Fruit fly (Drosophila melanogaster) whole organism, embryonic: Measurements from ENCODE around the gene RpS28a.

Source experiments
- ATbp ChIP-seq: fragments of 200-800 bp; sonication (Bioruptor generic); optimal IDR thresholded peaks from 2 replicates; lab custom pipeline; 2017; ENCODE audit warnings: missing biosample characterization, mild to moderate bottlenecking, missing genetic modification characterization, missing genetic modification reagents
- Awh ChIP-seq: fragments of 200-800 bp; sonication (Bioruptor generic); IDR thresholded peaks from 2 replicates; pipeline ENCODE4, ENCODE4 v1.3.6; 2022; ENCODE audit warnings: missing biosample characterization, missing genetic modification characterization
- CG12155 ChIP-seq: fragments of 200-800 bp; sonication (Bioruptor generic); optimal IDR thresholded peaks from 3 replicates; lab custom pipeline; 2016; ENCODE audit warnings: missing biosample characterization, missing genetic modification characterization
- CG12219 ChIP-seq: fragments of 200-800 bp; sonication (Bioruptor generic); optimal IDR thresholded peaks from 3 replicates; lab custom pipeline; 2018; ENCODE audit warnings: missing biosample characterization, mild to moderate bottlenecking, missing genetic modification characterization
- CG15479 ChIP-seq: fragments of 200-800 bp; sonication (Bioruptor generic); optimal IDR thresholded peaks from 3 replicates; lab custom pipeline; 2019; ENCODE audit warnings: missing biosample characterization, mild to moderate bottlenecking, missing genetic modification characterization, moderate library complexity
- CG17328 ChIP-seq: fragments of 200-800 bp; sonication (Bioruptor generic); IDR thresholded peaks from 2 replicates; pipeline ENCODE4 v1.3.6; 2022; ENCODE audit warnings: missing biosample characterization, missing genetic modification characterization
- CG17385 ChIP-seq: fragments of 200-800 bp; sonication (Bioruptor generic); optimal IDR thresholded peaks from 3 replicates; lab custom pipeline; 2018; ENCODE audit warnings: missing biosample characterization, mild to moderate bottlenecking, missing genetic modification characterization
- CG17802 ChIP-seq: fragments of 200-800 bp; sonication (Bioruptor generic); optimal IDR thresholded peaks from 2 replicates; lab custom pipeline; 2018; ENCODE audit warnings: missing biosample characterization, mild to moderate bottlenecking, missing genetic modification characterization, moderate library complexity
- CG17912 ChIP-seq: fragments of 200-800 bp; sonication (Bioruptor generic); optimal IDR thresholded peaks from 2 replicates; lab custom pipeline; 2018; ENCODE audit warnings: missing biosample characterization, mild to moderate bottlenecking, missing genetic modification characterization
- CG2129 ChIP-seq: fragments of 200-800 bp; sonication (Bioruptor generic); IDR thresholded peaks from 2 replicates; pipeline ENCODE4 v1.3.6; 2022; ENCODE audit warnings: missing biosample characterization, missing genetic modification characterization; ENCODE audit not compliant: partially characterized antibody
- CG2875 ChIP-seq: fragments of 200-800 bp; sonication (Bioruptor generic); optimal IDR thresholded peaks from 2 replicates; lab custom pipeline; 2017; ENCODE audit warnings: missing biosample characterization, mild to moderate bottlenecking, missing genetic modification characterization, missing genetic modification reagents
- CG3407 ChIP-seq: fragments of 200-800 bp; sonication (Bioruptor generic); optimal IDR thresholded peaks from 2 replicates; lab custom pipeline; 2018; ENCODE audit warnings: missing biosample characterization, mild to moderate bottlenecking, missing genetic modification characterization
- CG4360 ChIP-seq: fragments of 200-800 bp; sonication (Bioruptor generic); IDR thresholded peaks from 2 replicates; pipeline ENCODE4 v1.3.6; 2022; ENCODE audit warnings: missing biosample characterization, missing genetic modification characterization
- CG4707 ChIP-seq: fragments of 200-800 bp; sonication (Bioruptor generic); optimal IDR thresholded peaks from 2 replicates; lab custom pipeline; 2018; ENCODE audit warnings: missing biosample characterization, mild to moderate bottlenecking, missing genetic modification characterization, moderate library complexity
- CG6272 ChIP-seq: fragments of 200-800 bp; sonication (Bioruptor generic); IDR thresholded peaks from 2 replicates; pipeline ENCODE4 v1.3.6; 2022; ENCODE audit warnings: missing biosample characterization, missing genetic modification characterization
- CG6683 ChIP-seq: fragments of 200-800 bp; sonication (Bioruptor generic); optimal IDR thresholded peaks from 2 replicates; lab custom pipeline; 2017; ENCODE audit warnings: missing biosample characterization, mild to moderate bottlenecking, missing genetic modification characterization, missing genetic modification reagents
- CG7271 ChIP-seq: fragments of 200-800 bp; sonication (Bioruptor generic); optimal IDR thresholded peaks from 2 replicates; lab custom pipeline; 2018; ENCODE audit warnings: missing biosample characterization, mild to moderate bottlenecking, missing genetic modification characterization, moderate library complexity
- CG8478 ChIP-seq: fragments of >200 bp; optimal IDR thresholded peaks from 2 replicates; lab custom pipeline; 2018
- Chrac-16 ChIP-seq: fragments of 200-800 bp; sonication (Bioruptor generic); optimal IDR thresholded peaks from 3 replicates; lab custom pipeline; 2016; ENCODE audit warnings: missing biosample characterization, missing genetic modification characterization
- Doc2 ChIP-seq: fragments of 200-800 bp; sonication (Bioruptor generic); IDR thresholded peaks from 2 replicates; pipeline ENCODE4 v1.3.6; 2022; ENCODE audit warnings: missing biosample characterization, missing genetic modification characterization
- E2f1 ChIP-seq: fragments of 200-800 bp; sonication (Bioruptor generic); IDR thresholded peaks from 2 replicates; pipeline ENCODE4 v1.3.6; 2022; ENCODE audit warnings: missing biosample characterization, missing genetic modification characterization
- E2f2 ChIP-seq: fragments of 200-800 bp; sonication (Bioruptor generic); IDR thresholded peaks from 2 replicates; pipeline ENCODE4 v1.3.6; 2022; ENCODE audit warnings: missing biosample characterization, missing genetic modification characterization
- Elba2 ChIP-seq: fragments of 200-800 bp; sonication (Bioruptor generic); optimal IDR thresholded peaks from 3 replicates; lab custom pipeline; 2016; ENCODE audit warnings: missing biosample characterization, missing genetic modification characterization
- Ets97D ChIP-seq: fragments of 200-800 bp; sonication (Bioruptor generic); optimal IDR thresholded peaks from 3 replicates; lab custom pipeline; 2016; ENCODE audit warnings: missing biosample characterization, missing genetic modification characterization
- Fer2 ChIP-seq: fragments of 200-800 bp; sonication (Bioruptor generic); optimal IDR thresholded peaks from 2 replicates; lab custom pipeline; 2018; ENCODE audit warnings: missing biosample characterization, mild to moderate bottlenecking, missing genetic modification characterization, moderate library complexity
- Gsc ChIP-seq: fragments of 200-800 bp; sonication (Bioruptor generic); IDR thresholded peaks from 2 replicates; pipeline ENCODE4 v1.3.6; 2022; ENCODE audit warnings: missing biosample characterization, missing genetic modification characterization
- Hmx ChIP-seq: fragments of 200-800 bp; sonication (Bioruptor generic); optimal IDR thresholded peaks from 2 replicates; lab custom pipeline; 2016; ENCODE audit warnings: missing biosample characterization, missing genetic modification characterization
- Mrtf ChIP-seq: fragments of 200-800 bp; sonication (Bioruptor generic); IDR thresholded peaks from 3 replicates; pipeline ENCODE4 v1.3.6; 2022; ENCODE audit warnings: missing biosample characterization, missing genetic modification characterization
- NFAT ChIP-seq: fragments of 200-800 bp; sonication (Bioruptor generic); IDR thresholded peaks from 2 replicates; pipeline ENCODE4 v1.3.6; 2022; ENCODE audit warnings: missing biosample characterization, missing genetic modification characterization
- Stat92E ChIP-seq, 3 experiments: fragments of >200 bp in 2 of 3; fragments of 200-800 bp in 1 of 3; sonication (Bioruptor generic) in 1 of 3; optimal IDR thresholded peaks; 2 replicates each; lab custom pipeline; 2017 to 2019; ENCODE audit warnings: missing biosample characterization in 3 of 3, missing genetic modification characterization in 3 of 3, mild to moderate bottlenecking in 1 of 3, moderate library complexity in 1 of 3
- TFAM ChIP-seq: fragments of 200-800 bp; sonication (Bioruptor generic); optimal IDR thresholded peaks from 2 replicates; lab custom pipeline; 2017; ENCODE audit warnings: missing biosample characterization, missing genetic modification characterization, inconsistent platforms
- ase ChIP-seq: fragments of 200-800 bp; sonication (Bioruptor generic); IDR thresholded peaks from 3 replicates; pipeline ENCODE4 v1.3.6; 2022; ENCODE audit warnings: missing biosample characterization, missing genetic modification characterization
- bowl ChIP-seq: fragments of 200-800 bp; sonication (Bioruptor generic); IDR thresholded peaks from 2 replicates; pipeline ENCODE4 v1.3.6; 2022; ENCODE audit warnings: missing biosample characterization, missing genetic modification characterization
- btn ChIP-seq: fragments of 200-800 bp; sonication (Bioruptor generic); optimal IDR thresholded peaks from 2 replicates; lab custom pipeline; 2016; ENCODE audit warnings: missing biosample characterization, missing genetic modification characterization
- chif ChIP-seq, 2 experiments: fragments of 200-800 bp; sonication (Bioruptor generic); optimal IDR thresholded peaks; 3 replicates each; lab custom pipeline; 2016; ENCODE audit warnings: missing biosample characterization in 2 of 2, missing genetic modification characterization in 2 of 2
- chm ChIP-seq: fragments of 200-800 bp; sonication (Bioruptor generic); IDR thresholded peaks from 2 replicates; pipeline ENCODE4 v1.3.6; 2022; ENCODE audit warnings: missing biosample characterization, missing genetic modification characterization
- ci ChIP-seq: fragments of 200-800 bp; sonication (Bioruptor generic); IDR thresholded peaks from 3 replicates; pipeline ENCODE4 v1.3.6; 2022; ENCODE audit warnings: missing biosample characterization, missing genetic modification characterization
- fd102C ChIP-seq: fragments of 200-800 bp; sonication (Bioruptor generic); optimal IDR thresholded peaks from 2 replicates; lab custom pipeline; 2018; ENCODE audit warnings: missing biosample characterization, mild to moderate bottlenecking, missing genetic modification characterization, moderate library complexity
- gce ChIP-seq: fragments of 200-800 bp; sonication (Bioruptor generic); IDR thresholded peaks from 3 replicates; pipeline ENCODE4 v1.3.6; 2022; ENCODE audit warnings: missing biosample characterization, missing genetic modification characterization
- gsb ChIP-seq: fragments of 200-800 bp; sonication (Bioruptor generic); IDR thresholded peaks from 2 replicates; pipeline ENCODE4 v1.3.6; 2022; ENCODE audit warnings: missing biosample characterization, missing genetic modification characterization
- hth ChIP-seq: fragments of >200 bp; optimal IDR thresholded peaks from 2 replicates; lab custom pipeline; 2017; ENCODE audit warnings: inconsistent platforms
- inv ChIP-seq: fragments of 200-800 bp; sonication (Bioruptor generic); IDR thresholded peaks from 2 replicates; pipeline ENCODE4 v1.3.6; 2022; ENCODE audit warnings: missing biosample characterization, missing genetic modification characterization; ENCODE audit not compliant: partially characterized antibody
- mirr ChIP-seq: fragments of 200-800 bp; sonication (Bioruptor generic); optimal IDR thresholded peaks from 3 replicates; lab custom pipeline; 2018; ENCODE audit warnings: missing biosample characterization, mild to moderate bottlenecking, missing genetic modification characterization
- mld ChIP-seq: fragments of 200-800 bp; sonication (Bioruptor generic); IDR thresholded peaks from 3 replicates; pipeline ENCODE4 v1.3.6; 2022; ENCODE audit warnings: missing biosample characterization, missing genetic modification characterization; ENCODE audit not compliant: partially characterized antibody
- nerfin-2 ChIP-seq: fragments of 200-800 bp; sonication (Bioruptor generic); IDR thresholded peaks from 2 replicates; pipeline ENCODE4 v1.3.6; 2022; ENCODE audit warnings: missing biosample characterization, missing genetic modification characterization; ENCODE audit not compliant: partially characterized antibody
- onecut ChIP-seq: fragments of 200-800 bp; sonication (Bioruptor generic); IDR thresholded peaks from 2 replicates; pipeline ENCODE4 v1.3.6; 2022; ENCODE audit warnings: missing biosample characterization, missing genetic modification characterization
- pfk ChIP-seq: fragments of 200-800 bp; sonication (Bioruptor generic); optimal IDR thresholded peaks from 2 replicates; lab custom pipeline; 2018; ENCODE audit warnings: missing biosample characterization, mild to moderate bottlenecking, missing genetic modification characterization, moderate library complexity
- sob ChIP-seq: fragments of 200-800 bp; sonication (Bioruptor generic); IDR thresholded peaks from 2 replicates; pipeline ENCODE4 v1.3.6; 2022; ENCODE audit warnings: missing biosample characterization, missing genetic modification characterization
- tio ChIP-seq: fragments of 200-800 bp; sonication (Bioruptor generic); optimal IDR thresholded peaks from 2 replicates; lab custom pipeline; 2017; ENCODE audit warnings: missing biosample characterization, missing genetic modification characterization, inconsistent platforms
- tna ChIP-seq: fragments of 200-800 bp; sonication (Bioruptor generic); IDR thresholded peaks from 2 replicates; pipeline ENCODE4 v1.3.6; 2022; ENCODE audit warnings: missing biosample characterization, missing genetic modification characterization; ENCODE audit not compliant: partially characterized antibody
- tup ChIP-seq: fragments of 200-800 bp; sonication (Bioruptor generic); optimal IDR thresholded peaks from 2 replicates; lab custom pipeline; 2016; ENCODE audit warnings: missing biosample characterization, mild to moderate bottlenecking, missing genetic modification characterization, moderate library complexity

RpS28a gene

dm6 chr3R:29983073-29983544 lies 39.3 kb downstream of the RpS28a start, which contains the start of gene CG7896 (continued):
- TF ChIP-seq gce (GFP tag; lab: Robert Waterston, UW) (peak; percentile 69; the same call in 1 of the 3 replicates), CG17912 (no peak), CG6272 (GFP tag; lab: Robert Waterston, UW) (peak; percentile 76), tup (no peak), Ets97D (GFP tag; lab: Kevin White, UChicago) (no peak), inv (GFP tag; lab: Robert Waterston, UW) (no peak), CG6683 (GFP tag; lab: Kevin White, UChicago) (no peak), CG4360 (GFP tag; lab: Robert Waterston, UW) (no peak), E2f2 (GFP tag; lab: Robert Waterston, UW) (peak; percentile 55; the same call in 1 of the 2 replicates), CG4707 (GFP tag; lab: Kevin White, UChicago) (no peak), btn (no peak), Awh (GFP tag; lab: Robert Waterston, UW) (peak; percentile 66), Elba2 (no peak), NFAT (GFP tag; lab: Robert Waterston, UW) (peak; percentile 82), tna (GFP tag; lab: Robert Waterston, UW) (no peak), Gsc (GFP tag; lab: Robert Waterston, UW) (peak; percentile 62), ase (peak; percentile 53; the same call in 1 of the 3 replicates), CG12155 (GFP tag; lab: Kevin White, UChicago) (peak; percentile 41), onecut (peak; percentile 59), ci (GFP tag; lab: Robert Waterston, UW) (peak; percentile 58; the same call in 1 of the 3 replicates), CG17328 (GFP tag; lab: Robert Waterston, UW) (peak; percentile 49), CG8478 (lab: Kevin White, UChicago) (no peak), mld (GFP tag; lab: Robert Waterston, UW) (no peak), nerfin-2 (GFP tag; lab: Robert Waterston, UW) (no peak), CG17802 (no peak), bowl (GFP tag; lab: Robert Waterston, UW) (no peak), tio (GFP tag; lab: Kevin White, UChicago) (peak; percentile 57), CG7271 (no peak), sob (GFP tag; lab: Robert Waterston, UW) (peak; percentile 70), hth (lab: Kevin White, UChicago) (no peak), Stat92E (GFP tag; optimal IDR thresholded peaks at IDR 0.05; lab: Kevin White, UChicago) (peak in 1 of 3 experiments; percentile 13), CG3407 (GFP tag; lab: Kevin White, UChicago) (peak; percentile 37), Hmx (GFP tag; lab: Kevin White, UChicago) (no peak), mirr (GFP tag; lab: Kevin White, UChicago) (peak; percentile 22), ATbp (GFP tag; lab: Kevin White, UChicago) (peak; percentile 47), TFAM (no peak), pfk (no peak), chm (GFP tag; lab: Robert Waterston, UW) (no peak), Doc2 (GFP tag; lab: Robert Waterston, UW) (0 out of 2 replicates have a peak, but pooled peaks have one; percentile 5), CG12219 (GFP tag; lab: Kevin White, UChicago) (peak; percentile 54), Mrtf (GFP tag; lab: Robert Waterston, UW) (peak; percentile 71; the same call in 1 of the 3 replicates), chif (GFP tag; optimal IDR thresholded peaks at IDR 0.05; lab: Kevin White, UChicago) (no peak), E2f1 (GFP tag; lab: Robert Waterston, UW) (peak; percentile 76), gsb (GFP tag; lab: Robert Waterston, UW) (peak; percentile 71; the same call in 1 of the 2 replicates), Fer2 (tag; lab: Kevin White, UChicago) (peak; percentile 22), CG15479 (GFP tag; lab: Kevin White, UChicago) (no peak), Chrac-16 (peak; percentile 60), CG2129 (GFP tag; lab: Robert Waterston, UW) (no peak), CG17385 (GFP tag; lab: Kevin White, UChicago) (peak; percentile 66), fd102C (GFP tag; lab: Kevin White, UChicago) (no peak), CG2875 (GFP tag; lab: Kevin White, UChicago) (peak; percentile 53)
